Fruit fly (Drosophila melanogaster) whole organism, adult: ENCODE results near the gene Ras85D.

Experiments used
- CG12768 ChIP-seq: fragments of 200-800 bp; sonication (Bioruptor generic); optimal IDR thresholded peaks from 2 replicates; lab custom pipeline; 2017; ENCODE audit warnings: missing biosample characterization, missing genetic modification characterization, mild to moderate bottlenecking, moderate library complexity, missing genetic modification reagents
- CG1620 ChIP-seq: fragments of 200-800 bp; sonication (Bioruptor generic); optimal IDR thresholded peaks from 2 replicates; lab custom pipeline; 2016; ENCODE audit warnings: missing biosample characterization, missing genetic modification characterization
- CG5204 ChIP-seq: fragments of 200-800 bp; sonication (Bioruptor generic); optimal IDR thresholded peaks from 2 replicates; lab custom pipeline; 2016; ENCODE audit warnings: missing biosample characterization, missing genetic modification characterization
- CG7045 ChIP-seq: fragments of 200-800 bp; sonication (Bioruptor generic); optimal IDR thresholded peaks from 2 replicates; lab custom pipeline; 2017; ENCODE audit warnings: missing biosample characterization, mild to moderate bottlenecking, missing genetic modification characterization
- Clk ChIP-seq: fragments of 200-800 bp; sonication (Bioruptor generic); optimal IDR thresholded peaks from 2 replicates; lab custom pipeline; 2017; ENCODE audit warnings: missing biosample characterization, missing genetic modification characterization
- Mnt ChIP-seq: fragments of 200-800 bp; sonication (Bioruptor generic); optimal IDR thresholded peaks from 2 replicates; lab custom pipeline; 2016; ENCODE audit warnings: missing biosample characterization, mild to moderate bottlenecking, missing genetic modification characterization
- bab1 ChIP-seq: fragments of 200-800 bp; sonication (Bioruptor generic); optimal IDR thresholded peaks from 3 replicates; lab custom pipeline; 2019; ENCODE audit warnings: missing biosample characterization, mild to moderate bottlenecking, missing genetic modification characterization, moderate library complexity
- cic ChIP-seq: fragments of 200-800 bp; sonication (Bioruptor generic); optimal IDR thresholded peaks from 2 replicates; lab custom pipeline; 2017; ENCODE audit warnings: missing biosample characterization, mild to moderate bottlenecking, missing genetic modification characterization, moderate library complexity
- kay ChIP-seq: fragments of 200-800 bp; sonication (Bioruptor generic); peaks from one replicate; lab custom pipeline; 2016; ENCODE audit warnings: missing biosample characterization, missing genetic modification characterization, borderline replicate concordance
- ovo ChIP-seq: fragments of 200-800 bp; sonication (Bioruptor generic); optimal IDR thresholded peaks from 2 replicates; lab custom pipeline; 2016; ENCODE audit warnings: missing biosample characterization, missing genetic modification characterization
- pad ChIP-seq: fragments of 200-800 bp; sonication (Bioruptor generic); optimal IDR thresholded peaks from 3 replicates; lab custom pipeline; 2017; ENCODE audit warnings: missing biosample characterization, missing genetic modification characterization, mild to moderate bottlenecking, moderate library complexity, missing genetic modification reagents
- tj ChIP-seq: fragments of 200-800 bp; sonication (Bioruptor generic); optimal IDR thresholded peaks from 3 replicates; lab custom pipeline; 2017; ENCODE audit warnings: missing biosample characterization, mild to moderate bottlenecking, missing genetic modification characterization, moderate library complexity
- toe ChIP-seq: fragments of 200-800 bp; sonication (Bioruptor generic); optimal IDR thresholded peaks from 2 replicates; lab custom pipeline; 2016; ENCODE audit warnings: missing biosample characterization, missing genetic modification characterization

- TF ChIP-seq CG5204 (GFP tag; lab: Kevin White, UChicago) (no peak), bab1 (GFP tag; lab: Kevin White, UChicago) (no peak), Mnt (GFP tag; lab: Kevin White, UChicago) (no peak), ovo (no peak), Clk (GFP tag; lab: Kevin White, UChicago) (peak; percentile 1), CG7045 (no peak), cic (GFP tag; lab: Kevin White, UChicago) (no peak), pad (GFP tag; lab: Kevin White, UChicago) (no peak), kay (GFP tag; lab: Kevin White, UChicago) (no peak), CG12768 (GFP tag; lab: Kevin White, UChicago) (peak; percentile 43), tj (GFP tag; lab: Kevin White, UChicago) (no peak), toe (GFP tag; lab: Kevin White, UChicago) (peak; percentile 34), CG1620 (no peak)
Observed at dm6 chr3R:9493627-9494626, 18.9 kb downstream of the Ras85D start, which contains the start of gene CG16779.
